Worm (Caenorhabditis elegans) whole organism, early embryonic: ENCODE results near the gene T19D12.5.

Experiments
- ama-1 ChIP-seq: fragments of 150-350 bp; optimal IDR thresholded peaks from 2 replicates; lab custom pipeline; 2014
- hmg-4 ChIP-seq: fragments of 200-800 bp; sonication (Bioruptor generic); optimal IDR thresholded peaks from 2 replicates; lab custom pipeline; 2018; ENCODE audit warnings: mild to moderate bottlenecking, missing genetic modification characterization, missing compliant biosample characterization
- tra-4 ChIP-seq: sonication (generic microtip); optimal IDR thresholded peaks from 2 replicates; lab custom pipeline; 2017; ENCODE audit warnings: missing genetic modification characterization, missing compliant biosample characterization

DNA sequence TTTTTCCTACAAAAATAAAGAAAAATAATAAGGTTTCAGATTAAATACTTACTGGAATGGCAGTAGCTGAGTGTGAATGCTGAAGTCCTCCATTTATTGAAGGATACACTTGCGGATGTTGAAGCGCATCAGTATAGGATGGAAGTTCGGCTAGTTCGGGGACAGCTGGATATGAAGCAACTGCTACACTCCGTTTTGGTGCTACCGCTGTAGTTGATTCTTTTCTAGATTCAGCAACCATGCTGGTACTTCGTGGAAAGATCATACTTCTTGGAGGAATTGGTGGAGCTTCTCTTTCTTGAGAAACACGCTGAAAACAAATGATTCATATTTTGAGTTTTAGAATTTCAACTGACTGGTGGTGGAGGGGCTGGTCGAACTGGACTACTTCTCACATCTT, 27.4 kb downstream of the T19D12.5 start:
- TF ChIP-seq ama-1 (no peak), tra-4 (tag; lab: Kevin White, UChicago) (no peak), hmg-4 (GFP tag; lab: Kevin White, UChicago) (no peak)
